Worm (Caenorhabditis elegans): ENCODE measurements around the gene pisy-1.

Gene pisy-1

DNA sequence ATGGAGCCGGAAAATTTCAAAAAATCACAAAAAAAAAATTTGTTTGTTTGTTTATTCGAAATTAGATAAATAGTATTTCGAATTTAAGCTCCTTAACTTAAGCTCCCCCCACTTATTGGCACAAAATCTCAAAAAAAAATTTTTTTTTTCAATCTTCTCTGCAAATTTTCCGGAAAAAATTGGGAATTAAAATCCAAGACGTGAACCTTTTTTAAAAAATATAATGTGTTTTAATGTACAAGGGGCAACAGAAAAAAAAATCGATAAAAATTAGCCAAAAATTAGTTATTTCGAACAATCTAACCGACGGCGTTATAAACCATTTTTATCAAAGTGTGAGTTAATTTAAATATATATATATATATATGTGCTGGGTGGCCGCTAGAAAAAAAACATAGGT, 36.3 kb upstream of the pisy-1 start, which contains the start of gene Y46G5A.14:
TSS of gene Y46G5A.14 (plus strand) at position 301 of the 400 bp plus-strand sequence.
- no peak for TF ChIP-seq syd-9 (tag; optimal IDR thresholded peaks at IDR 0.05)

DNA sequence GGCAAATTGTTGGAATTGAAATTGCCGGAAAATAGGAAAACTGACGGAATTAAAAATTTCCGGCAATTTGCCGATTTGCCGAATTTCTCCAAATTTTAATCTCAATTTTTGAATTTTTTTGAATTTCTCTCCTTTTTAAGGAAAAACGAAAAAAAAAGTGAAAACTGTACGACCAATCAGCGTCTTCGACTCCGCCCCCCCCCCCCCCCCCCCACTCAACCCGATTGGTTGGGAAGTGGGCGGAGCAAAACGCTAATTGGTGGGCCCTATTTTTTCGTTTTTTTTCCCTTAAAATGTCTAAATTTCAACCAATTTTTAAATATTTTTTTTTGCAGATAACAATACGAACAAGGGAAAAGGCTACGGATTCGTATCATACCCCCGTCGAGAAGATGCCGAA, 31.8 kb upstream of the pisy-1 start:
- TF ChIP-seq ceh-18 (tag; optimal IDR thresholded peaks at IDR 0.05) = no peak
- no peak for TF ChIP-seq npax-4 (tag; optimal IDR thresholded peaks at IDR 0.05)
- TF ChIP-seq ceh-22 (tag; optimal IDR thresholded peaks at IDR 0.05) = no peak

DNA sequence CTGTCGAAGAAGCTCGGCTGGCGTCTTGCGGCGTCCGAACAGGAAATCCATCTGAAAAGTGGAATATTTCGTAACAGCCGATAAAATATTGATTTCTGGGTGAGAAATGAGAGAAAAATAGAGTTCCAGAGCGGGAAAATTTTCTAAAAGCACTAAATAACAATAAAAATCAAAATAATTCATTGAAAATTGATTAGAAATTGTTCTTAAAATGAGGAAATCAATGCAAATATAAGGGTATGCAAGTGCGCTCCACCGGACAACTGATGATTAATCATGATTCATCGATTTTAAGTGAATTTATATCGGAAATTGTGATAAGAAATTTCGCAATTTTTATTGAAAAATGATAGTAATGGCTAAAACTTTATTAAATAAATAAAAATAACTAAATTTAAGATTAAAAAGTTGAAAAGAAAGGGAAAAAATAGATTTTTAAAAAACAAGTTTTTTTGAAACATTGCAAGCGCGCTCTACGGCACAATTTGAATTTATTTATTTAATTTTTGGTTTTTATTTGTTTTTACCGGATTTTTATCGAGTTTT, 30.1 kb upstream of the pisy-1 start, which contains the start of the genes vps-2 and tiar-2:
TSS of gene vps-2 (minus strand) at position 51 of the 546 bp plus-strand sequence.
TSS of gene tiar-2 (plus strand) at position 520 of the 546 bp plus-strand sequence.
- TF ChIP-seq unc-42 (tag; optimal IDR thresholded peaks at IDR 0.05) (peak; percentile 73), ceh-18 (tag; optimal IDR thresholded peaks at IDR 0.05) (no peak), elt-4 (tag; optimal IDR thresholded peaks at IDR 0.05) (no peak), gmeb-2 (tag; optimal IDR thresholded peaks at IDR 0.05) (no peak), ttx-3 (tag; optimal IDR thresholded peaks at IDR 0.05) (no peak), elt-2 (tag; optimal IDR thresholded peaks at IDR 0.05) (peak; percentile 13), ceh-24 (tag; optimal IDR thresholded peaks at IDR 0.05) (no peak), pax-1 (tag; optimal IDR thresholded peaks at IDR 0.05) (no peak), ceh-48 (tag; optimal IDR thresholded peaks at IDR 0.05) (peak; percentile 59)

DNA sequence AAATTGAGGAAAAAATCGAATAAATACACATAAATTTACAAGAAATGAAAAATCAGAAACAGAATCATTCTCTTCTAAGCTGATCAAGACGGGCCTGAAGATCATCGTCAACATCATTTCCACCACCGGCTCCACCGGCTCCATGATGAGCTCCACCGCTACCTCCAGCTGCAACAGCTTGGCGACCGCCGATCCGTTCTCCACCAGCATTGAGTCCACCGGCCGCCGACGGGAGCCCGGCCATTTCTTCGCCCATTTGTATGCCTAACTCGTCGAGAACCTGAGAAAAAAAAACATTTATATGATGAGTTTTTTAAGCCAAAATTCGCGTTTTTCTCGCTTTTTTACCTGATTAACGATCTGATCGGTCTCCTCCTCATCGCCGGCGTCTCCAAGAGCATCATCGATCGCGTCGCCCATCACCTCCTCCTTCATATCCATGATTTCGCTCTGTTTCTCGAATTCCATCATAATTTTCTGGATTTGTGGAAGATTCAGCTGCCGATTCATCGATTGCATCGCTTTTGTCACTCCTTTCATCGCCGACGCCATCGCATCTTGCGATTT, 29.2 kb upstream of the pisy-1 start:
- no peak for TF ChIP-seq nhr-11 (tag; optimal IDR thresholded peaks at IDR 0.05)
- TF ChIP-seq hlh-6 (tag; optimal IDR thresholded peaks at IDR 0.05) = peak; percentile 70

DNA sequence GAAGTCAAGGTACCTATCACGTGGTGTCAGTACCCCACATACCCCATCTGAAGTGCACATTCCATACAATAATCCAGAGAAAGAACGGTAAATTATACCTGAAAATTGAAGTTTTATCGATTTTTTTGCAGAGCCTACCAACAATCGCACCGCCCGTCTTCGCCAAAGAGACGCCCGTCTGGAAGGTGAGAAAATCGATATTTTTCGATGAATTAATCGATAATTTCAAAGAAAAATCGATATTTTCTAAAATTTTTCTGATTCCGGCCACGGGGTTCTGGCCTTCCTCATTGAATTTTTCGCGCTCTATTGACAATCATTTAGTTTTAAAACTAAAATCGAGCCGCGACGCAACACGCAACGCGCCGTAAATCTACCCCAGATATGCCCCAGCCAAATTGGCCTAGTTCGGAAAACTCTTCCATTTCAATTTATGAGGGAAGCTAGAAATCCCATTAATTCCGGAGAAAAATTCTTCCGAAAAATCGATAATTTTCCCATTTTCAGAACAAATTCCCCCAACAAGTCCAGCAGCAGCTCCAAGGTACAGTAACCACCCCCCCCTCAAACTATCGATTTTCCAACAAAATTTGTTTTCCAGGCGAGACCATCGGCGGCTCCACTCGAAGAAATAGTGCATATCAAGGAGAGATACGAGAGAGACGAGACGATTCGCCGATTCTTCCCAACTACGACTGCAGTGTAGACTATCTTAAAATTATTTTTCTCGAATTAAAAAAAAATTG, 28.5 kb upstream of the pisy-1 start:
- no peak for TF ChIP-seq eyg-1 (tag; optimal IDR thresholded peaks at IDR 0.05)
- TF ChIP-seq hlh-6 (tag; optimal IDR thresholded peaks at IDR 0.05) = no peak
- TF ChIP-seq elt-4 (tag; optimal IDR thresholded peaks at IDR 0.05) = no peak
- TF ChIP-seq madf-2 (tag; optimal IDR thresholded peaks at IDR 0.05) = no peak
- no peak for TF ChIP-seq Y22D7AL.16 (tag; optimal IDR thresholded peaks at IDR 0.05)
- no peak for TF ChIP-seq che-1 (tag; optimal IDR thresholded peaks at IDR 0.05)
- TF ChIP-seq hlh-30 (tag; optimal IDR thresholded peaks at IDR 0.05; ENCODE audit: insufficient read depth) = peak; percentile 30
- TF ChIP-seq fax-1 (tag; optimal IDR thresholded peaks at IDR 0.05) = no peak
- peak; percentile 5 for TF ChIP-seq ref-2 (tag; optimal IDR thresholded peaks at IDR 0.05)
- TF ChIP-seq ceh-48 (tag; optimal IDR thresholded peaks at IDR 0.05) = peak; percentile 23
- no peak for TF ChIP-seq pha-4 (tag; optimal IDR thresholded peaks at IDR 0.05)
- no peak for TF ChIP-seq sox-4 (tag; optimal IDR thresholded peaks at IDR 0.05)
- TF ChIP-seq pag-3 (tag; optimal IDR thresholded peaks at IDR 0.05; ENCODE audit: borderline replicate concordance) = no peak
- no peak for TF ChIP-seq ztf-16 (tag; optimal IDR thresholded peaks at IDR 0.05)
- no peak for TF ChIP-seq C38D4.7 (GFP tag; optimal IDR thresholded peaks at IDR 0.05)

DNA sequence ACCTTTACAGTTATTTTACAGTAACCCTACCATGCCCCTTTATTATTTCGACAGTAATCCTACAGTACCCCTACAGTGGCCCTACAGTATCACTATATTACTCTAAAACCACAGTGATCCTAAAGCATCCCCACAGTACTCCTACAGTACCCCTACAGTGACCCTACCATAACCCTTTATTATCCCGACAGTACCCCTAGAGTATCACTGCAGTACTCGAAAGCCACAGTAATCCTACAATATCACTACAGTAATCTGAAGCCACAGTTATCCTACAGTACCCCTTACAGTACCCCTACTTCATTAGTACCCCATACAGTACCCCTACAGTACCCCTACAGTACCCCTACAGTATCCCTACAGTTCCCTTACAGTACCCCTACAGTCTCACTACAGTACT, 26.3 kb upstream of the pisy-1 start:
- TF ChIP-seq che-1 (tag; optimal IDR thresholded peaks at IDR 0.05) = no peak
- TF ChIP-seq ceh-45 (GFP tag; IDR thresholded peaks at IDR 0.05) = no peak
- no peak for TF ChIP-seq hlh-8 (tag; optimal IDR thresholded peaks at IDR 0.05)
- no peak for TF ChIP-seq fkh-10 (GFP tag; optimal IDR thresholded peaks at IDR 0.05)
- peak; percentile 67 for TF ChIP-seq hlh-6 (tag; optimal IDR thresholded peaks at IDR 0.05)
